Fruit fly (Drosophila melanogaster): ENCODE data around the gene knk.

The knk gene

dm6 chr3R:10134341-10134668 lies 8.8 kb upstream of the knk start (continued):
- TF ChIP-seq zfh2 (GFP tag; optimal IDR thresholded peaks at IDR 0.05) (peak; percentile 74), CG7745 (tag; optimal IDR thresholded peaks at IDR 0.05) (no peak), CG8478 (optimal IDR thresholded peaks at IDR 0.05) (no peak), Max (GFP tag; optimal IDR thresholded peaks at IDR 0.05) (no peak), Hr51 (GFP tag; optimal IDR thresholded peaks at IDR 0.05) (peak in 1 of 2 experiments; percentile 34), salm (tag; optimal IDR thresholded peaks at IDR 0.05) (no peak), usp (GFP tag; optimal IDR thresholded peaks at IDR 0.05) (no peak), scrt (GFP tag; optimal IDR thresholded peaks at IDR 0.05) (peak; percentile 29), CG10321 (GFP tag; IDR thresholded peaks at IDR 0.05) (no peak), CG9437 (GFP tag; optimal IDR thresholded peaks at IDR 0.05) (peak; percentile 48), BtbVII (GFP tag; optimal IDR thresholded peaks at IDR 0.05) (no peak), psq (GFP tag; optimal IDR thresholded peaks at IDR 0.05) (peak; percentile 16), dmrt11E (tag; optimal IDR thresholded peaks at IDR 0.05) (no peak), CG13123 (GFP tag; optimal IDR thresholded peaks at IDR 0.05) (no peak), CG4328 (GFP tag; optimal IDR thresholded peaks at IDR 0.05) (no peak), CG31388 (GFP tag; optimal IDR thresholded peaks at IDR 0.05) (no peak), lab (GFP tag; optimal IDR thresholded peaks at IDR 0.05) (peak; percentile 77), CG8924 (tag; optimal IDR thresholded peaks at IDR 0.05) (peak; percentile 17), CG18619 (GFP tag; optimal IDR thresholded peaks at IDR 0.05) (no peak), fd102C (GFP tag; optimal IDR thresholded peaks at IDR 0.05) (no peak), pho (GFP tag; optimal IDR thresholded peaks at IDR 0.05) (peak; percentile 34), Mes4 (GFP tag; optimal IDR thresholded peaks at IDR 0.05) (no peak), CG4707 (GFP tag; optimal IDR thresholded peaks at IDR 0.05) (no peak), CG11695 (GFP tag; IDR thresholded peaks at IDR 0.05) (no peak), sima (GFP tag; optimal IDR thresholded peaks at IDR 0.05) (no peak), CG6689 (GFP tag; IDR thresholded peaks at IDR 0.05) (no peak), Opbp (GFP tag; IDR thresholded peaks at IDR 0.05; ENCODE audit: partially characterized antibody) (no peak), sob (GFP tag; IDR thresholded peaks at IDR 0.05) (peak; percentile 70), CG18011 (GFP tag; optimal IDR thresholded peaks at IDR 0.05) (peak; percentile 0), dmrt99B (tag; optimal IDR thresholded peaks at IDR 0.05) (no peak), cad (GFP tag; optimal IDR thresholded peaks at IDR 0.05) (no peak), CG11093 (GFP tag; IDR thresholded peaks at IDR 0.05) (no peak), dimm (GFP tag; IDR thresholded peaks at IDR 0.05) (no peak), CG4360 (GFP tag; IDR thresholded peaks at IDR 0.05) (0 out of 2 replicates have a peak, but pooled peaks have one; percentile 18), CG16813 (GFP tag; IDR thresholded peaks at IDR 0.05; ENCODE audit: partially characterized antibody) (no peak), CG4854 (GFP tag; optimal IDR thresholded peaks at IDR 0.05) (peak; percentile 7), CG10543 (GFP tag; optimal IDR thresholded peaks at IDR 0.05) (peak; percentile 15), Ets97D (GFP tag; optimal IDR thresholded peaks at IDR 0.05) (peak; percentile 68), NC2α (GFP tag; optimal IDR thresholded peaks at IDR 0.05) (no peak), peb (GFP tag; IDR thresholded peaks at IDR 0.05) (no peak), jing (GFP tag; optimal IDR thresholded peaks at IDR 0.05) (no peak), Bgb (GFP tag; IDR thresholded peaks at IDR 0.05; ENCODE audit: partially characterized antibody) (peak; percentile 35; the same call in 1 of the 2 replicates), CG14050 (GFP tag; IDR thresholded peaks at IDR 0.05) (no peak; the same call in 2 of the 3 replicates), Rfx (GFP tag; IDR thresholded peaks at IDR 0.05) (peak; percentile 73), CG7357 (GFP tag; IDR thresholded peaks at IDR 0.05) (no peak), Fer2 (tag; optimal IDR thresholded peaks at IDR 0.05) (no peak), CG6254 (GFP tag; optimal IDR thresholded peaks at IDR 0.05) (no peak), Ravus (GFP tag; IDR thresholded peaks at IDR 0.05) (no peak), CG34376 (GFP tag; optimal IDR thresholded peaks at IDR 0.05) (peak; percentile 63), CG2678 (tag; optimal IDR thresholded peaks at IDR 0.05) (no peak), Stat92E (GFP tag; optimal IDR thresholded peaks at IDR 0.05) (peak in 1 of 3 experiments; percentile 18), CG3995 (GFP tag; optimal IDR thresholded peaks at IDR 0.05) (no peak)

Data from whole organism, embryonic.